Fruit fly (Drosophila melanogaster) whole organism, embryonic: ENCODE data around the gene Cap-H2.
A peak's percentile ranks its signal among the peaks of the same experiment; 100 is the strongest.

Source experiments
- CG10543 ChIP-seq: fragments of 200-800 bp; sonication (Bioruptor generic); optimal IDR thresholded peaks from 3 replicates; lab custom pipeline; 2017; ENCODE audit warnings: missing biosample characterization, mild to moderate bottlenecking, missing genetic modification characterization, moderate library complexity
- CG11093 ChIP-seq: fragments of 200-800 bp; sonication (Bioruptor generic); IDR thresholded peaks from 3 replicates; pipeline ENCODE4 v1.3.6; 2022; ENCODE audit warnings: missing biosample characterization, missing genetic modification characterization
- CG13424 ChIP-seq: fragments of 200-800 bp; sonication (Bioruptor generic); optimal IDR thresholded peaks from 2 replicates; lab custom pipeline; 2019; ENCODE audit warnings: missing biosample characterization, mild to moderate bottlenecking, missing genetic modification characterization, moderate library complexity
- CG14667 ChIP-seq: fragments of 200-800 bp; sonication (Bioruptor generic); IDR thresholded peaks from 2 replicates; pipeline ENCODE4 v1.3.6; 2022; ENCODE audit warnings: missing biosample characterization, missing genetic modification characterization
- CG15514 ChIP-seq: fragments of 200-800 bp; sonication (Bioruptor generic); optimal IDR thresholded peaks from 3 replicates; lab custom pipeline; 2017; ENCODE audit warnings: missing biosample characterization, missing genetic modification characterization, mild to moderate bottlenecking, moderate library complexity, missing genetic modification reagents
- CG16779 ChIP-seq: fragments of 200-800 bp; sonication (Bioruptor generic); IDR thresholded peaks from 2 replicates; pipeline ENCODE4 v1.3.6; 2022; ENCODE audit warnings: missing biosample characterization, missing genetic modification characterization
- CG17802 ChIP-seq: fragments of 200-800 bp; sonication (Bioruptor generic); optimal IDR thresholded peaks from 2 replicates; lab custom pipeline; 2018; ENCODE audit warnings: missing biosample characterization, mild to moderate bottlenecking, missing genetic modification characterization, moderate library complexity
- CG17912 ChIP-seq: fragments of 200-800 bp; sonication (Bioruptor generic); optimal IDR thresholded peaks from 2 replicates; lab custom pipeline; 2018; ENCODE audit warnings: missing biosample characterization, mild to moderate bottlenecking, missing genetic modification characterization
- CG2678 ChIP-seq: fragments of 200-800 bp; sonication (Bioruptor generic); optimal IDR thresholded peaks from 3 replicates; lab custom pipeline; 2019; ENCODE audit warnings: missing biosample characterization, mild to moderate bottlenecking, missing genetic modification characterization, moderate library complexity
- CG3065 ChIP-seq: fragments of 200-800 bp; sonication (Bioruptor generic); optimal IDR thresholded peaks from 2 replicates; lab custom pipeline; 2016; ENCODE audit warnings: missing biosample characterization, missing genetic modification characterization
- CG31441 ChIP-seq: fragments of 200-800 bp; sonication (Bioruptor generic); IDR thresholded peaks from 2 replicates; pipeline ENCODE4 v1.3.6; 2022; ENCODE audit warnings: missing biosample characterization, missing genetic modification characterization
- CG4424 ChIP-seq: fragments of 200-800 bp; sonication (Bioruptor generic); optimal IDR thresholded peaks from 3 replicates; lab custom pipeline; 2016; ENCODE audit warnings: missing biosample characterization, missing genetic modification characterization
- CG5180 ChIP-seq: fragments of 200-800 bp; sonication (Bioruptor generic); optimal IDR thresholded peaks from 3 replicates; lab custom pipeline; 2017; ENCODE audit warnings: missing biosample characterization, missing genetic modification characterization, mild to moderate bottlenecking, moderate library complexity, missing genetic modification reagents
- CG7357 ChIP-seq: fragments of 200-800 bp; sonication (Bioruptor generic); IDR thresholded peaks from 3 replicates; pipeline ENCODE4 v1.3.6; 2022; ENCODE audit warnings: missing biosample characterization, missing genetic modification characterization
- CG9437 ChIP-seq: fragments of 200-800 bp; sonication (Bioruptor generic); optimal IDR thresholded peaks from 2 replicates; lab custom pipeline; 2018; ENCODE audit warnings: missing biosample characterization, mild to moderate bottlenecking, missing genetic modification characterization
- CG9727 ChIP-seq: fragments of 200-800 bp; sonication (Bioruptor generic); optimal IDR thresholded peaks from 3 replicates; lab custom pipeline; 2017; ENCODE audit warnings: missing biosample characterization, mild to moderate bottlenecking, missing genetic modification characterization
- CoRest ChIP-seq: fragments of 200-800 bp; sonication (Bioruptor generic); optimal IDR thresholded peaks from 3 replicates; lab custom pipeline; 2018; ENCODE audit warnings: missing biosample characterization, mild to moderate bottlenecking, missing genetic modification characterization, moderate library complexity
- Deaf1 ChIP-seq: fragments of 200-800 bp; optimal IDR thresholded peaks from 3 replicates; lab custom pipeline; 2019; ENCODE audit warnings: missing biosample characterization, mild to moderate bottlenecking, missing genetic modification characterization, moderate library complexity
- Dfd ChIP-seq, 2 experiments: fragments of >200 bp; optimal IDR thresholded peaks; 2 replicates each; lab custom pipeline; 2017; ENCODE audit warnings: missing biosample characterization in 2 of 2, missing genetic modification characterization in 2 of 2
- Doc3 ChIP-seq: fragments of 200-800 bp; sonication (Bioruptor generic); IDR thresholded peaks from 3 replicates; pipeline ENCODE4 v1.3.6; 2022; ENCODE audit warnings: missing biosample characterization, missing genetic modification characterization; ENCODE audit not compliant: partially characterized antibody
- Ets65A ChIP-seq: fragments of 200-800 bp; sonication (Bioruptor generic); peaks from one replicate; lab custom pipeline; 2016; ENCODE audit warnings: missing biosample characterization, missing genetic modification characterization
- Fer1 ChIP-seq: fragments of 200-800 bp; sonication (Bioruptor generic); optimal IDR thresholded peaks from 2 replicates; lab custom pipeline; 2017; ENCODE audit warnings: missing biosample characterization, mild to moderate bottlenecking, missing genetic modification characterization
- Gsc ChIP-seq: fragments of 200-800 bp; sonication (Bioruptor generic); IDR thresholded peaks from 2 replicates; pipeline ENCODE4 v1.3.6; 2022; ENCODE audit warnings: missing biosample characterization, missing genetic modification characterization
- Gug ChIP-seq: fragments of 200-800 bp; sonication (Bioruptor generic); IDR thresholded peaks from 4 replicates; pipeline ENCODE4 v1.3.6; 2022; ENCODE audit warnings: missing biosample characterization, missing genetic modification characterization
- Hr39 ChIP-seq: fragments of >200 bp; optimal IDR thresholded peaks from 2 replicates; lab custom pipeline; 2017
- Med ChIP-seq: fragments of 200-800 bp; sonication (Bioruptor generic); peaks from one replicate; lab custom pipeline; 2016; ENCODE audit warnings: missing biosample characterization, missing genetic modification characterization, mild to moderate bottlenecking, inconsistent platforms, moderate library complexity
- NK7.1 ChIP-seq: fragments of 200-800 bp; sonication (Bioruptor generic); optimal IDR thresholded peaks from 3 replicates; lab custom pipeline; 2016; ENCODE audit warnings: missing biosample characterization, missing genetic modification characterization
- Rx ChIP-seq: fragments of 200-800 bp; sonication (Bioruptor generic); IDR thresholded peaks from 2 replicates; pipeline ENCODE4 v1.3.6; 2022; ENCODE audit warnings: missing biosample characterization, missing genetic modification characterization
- Sry-δ ChIP-seq: fragments of 200-800 bp; sonication (Bioruptor generic); optimal IDR thresholded peaks from 2 replicates; lab custom pipeline; 2016; ENCODE audit warnings: missing biosample characterization, missing genetic modification characterization
- az2 ChIP-seq: fragments of 200-800 bp; sonication (Bioruptor generic); optimal IDR thresholded peaks from 3 replicates; lab custom pipeline; 2016; ENCODE audit warnings: missing biosample characterization, missing genetic modification characterization
- br ChIP-seq: fragments of >200 bp; optimal IDR thresholded peaks from 2 replicates; lab custom pipeline; 2017
- chinmo ChIP-seq: fragments of 200-800 bp; sonication (Bioruptor generic); IDR thresholded peaks from 4 replicates; pipeline ENCODE4 v1.3.6; 2022; ENCODE audit warnings: missing biosample characterization, missing genetic modification characterization; ENCODE audit not compliant: partially characterized antibody
- ci ChIP-seq: fragments of 200-800 bp; sonication (Bioruptor generic); IDR thresholded peaks from 3 replicates; pipeline ENCODE4 v1.3.6; 2022; ENCODE audit warnings: missing biosample characterization, missing genetic modification characterization
- ftz-f1 ChIP-seq: fragments of 200-800 bp; sonication (Bioruptor generic); optimal IDR thresholded peaks from 2 replicates; lab custom pipeline; 2016; ENCODE audit warnings: missing biosample characterization, missing genetic modification characterization
- grau ChIP-seq: fragments of 200-800 bp; optimal IDR thresholded peaks from 3 replicates; lab custom pipeline; 2019; ENCODE audit warnings: missing biosample characterization, mild to moderate bottlenecking, missing genetic modification characterization, moderate library complexity
- lola ChIP-seq, 3 experiments: fragments of >200 bp in 2 of 3; fragments of 200-800 bp in 1 of 3; sonication (Bioruptor generic) in 1 of 3; optimal IDR thresholded peaks; 2 replicates each; lab custom pipeline; 2017 to 2019; ENCODE audit warnings: missing biosample characterization in 3 of 3, missing genetic modification characterization in 3 of 3, mild to moderate bottlenecking in 1 of 3, moderate library complexity in 1 of 3
- org-1 ChIP-seq: fragments of 200-800 bp; sonication (Bioruptor generic); optimal IDR thresholded peaks from 2 replicates; lab custom pipeline; 2017; ENCODE audit warnings: missing biosample characterization, missing genetic modification characterization
- p53 ChIP-seq: fragments of 200-800 bp; sonication (Bioruptor generic); optimal IDR thresholded peaks from 2 replicates; lab custom pipeline; 2016; ENCODE audit warnings: missing biosample characterization, missing genetic modification characterization
- pzg ChIP-seq: fragments of 200-800 bp; sonication (Bioruptor generic); optimal IDR thresholded peaks from 3 replicates; lab custom pipeline; 2018; ENCODE audit warnings: missing biosample characterization, mild to moderate bottlenecking, missing genetic modification characterization, moderate library complexity
- scrt ChIP-seq: fragments of 200-800 bp; sonication (Bioruptor generic); optimal IDR thresholded peaks from 2 replicates; lab custom pipeline; 2018; ENCODE audit warnings: missing biosample characterization, mild to moderate bottlenecking, missing genetic modification characterization, moderate library complexity
- sd ChIP-seq: fragments of 200-800 bp; sonication (Bioruptor generic); optimal IDR thresholded peaks from 3 replicates; lab custom pipeline; 2018; ENCODE audit warnings: missing biosample characterization, mild to moderate bottlenecking, missing genetic modification characterization, moderate library complexity
- seq ChIP-seq: fragments of 200-800 bp; sonication (Bioruptor generic); IDR thresholded peaks from 2 replicates; pipeline ENCODE4 v1.3.6; 2022; ENCODE audit warnings: missing biosample characterization, missing genetic modification characterization
- sr ChIP-seq: fragments of 200-800 bp; sonication (Bioruptor generic); IDR thresholded peaks from 3 replicates; pipeline ENCODE4 v1.3.6; 2022; ENCODE audit warnings: missing biosample characterization, missing genetic modification characterization
- tin ChIP-seq: fragments of 200-800 bp; sonication (Bioruptor generic); optimal IDR thresholded peaks from 3 replicates; lab custom pipeline; 2016; ENCODE audit warnings: missing biosample characterization, missing genetic modification characterization
- tna ChIP-seq: fragments of 200-800 bp; sonication (Bioruptor generic); IDR thresholded peaks from 2 replicates; pipeline ENCODE4 v1.3.6; 2022; ENCODE audit warnings: missing biosample characterization, missing genetic modification characterization; ENCODE audit not compliant: partially characterized antibody
- wdn ChIP-seq: fragments of 200-800 bp; sonication (Bioruptor generic); IDR thresholded peaks from 2 replicates; pipeline ENCODE4 v1.3.6; 2022; ENCODE audit warnings: missing biosample characterization, missing genetic modification characterization

Gene Cap-H2

DNA sequence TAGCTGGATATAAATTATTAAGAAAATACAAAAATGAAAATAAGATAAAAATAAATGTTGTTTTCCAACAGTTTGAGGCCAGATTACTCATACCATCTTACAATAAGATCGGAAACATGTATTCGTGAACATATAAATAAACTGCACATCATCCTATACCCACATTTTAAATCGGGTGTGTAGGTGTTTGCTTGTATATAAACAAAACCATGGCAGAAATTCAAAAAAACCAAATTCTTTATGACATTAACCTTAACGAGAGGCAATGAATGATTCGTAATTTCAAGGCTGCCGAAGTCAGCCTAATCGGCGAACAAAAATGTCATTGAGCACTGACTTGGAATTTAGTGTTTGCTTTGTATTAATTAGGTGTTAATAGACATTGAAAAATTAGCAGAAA is 17.0 kb downstream of the Cap-H2 start:
- TF ChIP-seq Dfd (GFP tag; optimal IDR thresholded peaks at IDR 0.05; lab: Kevin White, UChicago) (no peak), sd (peak; percentile 90), ftz-f1 (GFP tag; lab: Kevin White, UChicago) (peak; percentile 38), sr (GFP tag; lab: Robert Waterston, UW) (peak; percentile 83; the same call in 2 of the 3 replicates), seq (GFP tag; lab: Robert Waterston, UW) (no peak), Doc3 (GFP tag; lab: Robert Waterston, UW) (no peak), org-1 (GFP tag; lab: Kevin White, UChicago) (no peak), Gsc (GFP tag; lab: Robert Waterston, UW) (no peak), pzg (GFP tag; lab: Kevin White, UChicago) (no peak)

DNA sequence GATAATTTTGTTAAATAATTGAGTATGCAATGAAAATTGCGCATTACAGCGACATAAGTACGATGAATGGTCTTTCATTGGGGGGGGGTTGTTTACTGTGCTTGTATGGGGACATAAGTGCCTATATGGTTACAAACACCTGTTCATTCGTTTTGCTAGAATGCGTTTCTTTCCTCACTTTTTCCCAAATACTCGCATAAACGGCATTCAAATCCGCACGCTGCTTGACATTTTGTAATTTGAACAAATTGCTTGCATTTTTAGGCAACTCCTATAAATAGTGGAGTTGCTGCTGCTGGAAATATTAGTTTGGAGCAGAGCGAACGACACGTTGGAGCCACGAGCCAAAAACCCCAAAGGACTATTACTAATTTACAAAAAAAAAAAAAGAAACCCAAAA is 18.2 kb downstream of the Cap-H2 start, which contains the start of gene Desi:
Gene Desi, plus strand, starts transcription at position 301 of the 400 bp plus-strand sequence.
- no peak for TF ChIP-seq CG13424 (tag; lab: Kevin White, UChicago)
- no peak for TF ChIP-seq Gug (GFP tag; lab: Robert Waterston, UW)
- no peak for TF ChIP-seq grau
- no peak for TF ChIP-seq CG2678 (tag; lab: Kevin White, UChicago)
- no peak for TF ChIP-seq CG17802 (tag; lab: Kevin White, UChicago)
- no peak for TF ChIP-seq Deaf1
- TF ChIP-seq wdn = no peak
- TF ChIP-seq CG4424 (GFP tag; lab: Kevin White, UChicago) = no peak
- TF ChIP-seq az2 (GFP tag; lab: Kevin White, UChicago) = no peak
- TF ChIP-seq Med (GFP tag; lab: Kevin White, UChicago) = no peak
- no peak for TF ChIP-seq CG9437 (GFP tag; lab: Kevin White, UChicago)
- no peak for TF ChIP-seq tna
- TF ChIP-seq CG14667 (GFP tag; lab: Robert Waterston, UW) = no peak
- TF ChIP-seq NK7.1 (GFP tag; lab: Kevin White, UChicago) = no peak
- no peak for TF ChIP-seq lola (GFP tag; optimal IDR thresholded peaks at IDR 0.05; lab: Kevin White, UChicago)
- TF ChIP-seq scrt (GFP tag; lab: Kevin White, UChicago) = no peak
- TF ChIP-seq Sry-δ (GFP tag; lab: Kevin White, UChicago) = no peak
- TF ChIP-seq Fer1 (GFP tag; lab: Kevin White, UChicago) = no peak

DNA sequence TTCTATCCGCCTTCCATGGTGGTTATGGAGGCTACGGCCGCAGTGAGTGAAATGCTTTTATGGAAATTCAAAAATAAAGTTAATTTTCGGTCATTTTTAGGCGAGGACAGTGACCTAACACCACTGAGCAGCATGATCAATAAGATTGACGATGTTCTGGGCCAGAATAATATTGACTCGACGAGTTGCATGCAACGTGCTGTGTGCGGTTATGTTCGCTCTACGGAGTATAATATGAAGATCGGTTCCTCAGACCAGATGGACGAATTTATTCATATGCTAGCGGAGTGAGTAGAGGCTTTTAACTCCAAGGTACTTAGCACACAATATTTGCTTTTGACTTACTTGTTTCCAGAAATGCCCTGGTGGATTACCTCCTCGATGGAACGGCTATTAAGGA is 19.1 kb downstream of the Cap-H2 start:
- peak; percentile 69 for TF ChIP-seq Ets65A
- no peak for TF ChIP-seq CG9727 (GFP tag; lab: Kevin White, UChicago)
- peak; percentile 67 for TF ChIP-seq CG5180

DNA sequence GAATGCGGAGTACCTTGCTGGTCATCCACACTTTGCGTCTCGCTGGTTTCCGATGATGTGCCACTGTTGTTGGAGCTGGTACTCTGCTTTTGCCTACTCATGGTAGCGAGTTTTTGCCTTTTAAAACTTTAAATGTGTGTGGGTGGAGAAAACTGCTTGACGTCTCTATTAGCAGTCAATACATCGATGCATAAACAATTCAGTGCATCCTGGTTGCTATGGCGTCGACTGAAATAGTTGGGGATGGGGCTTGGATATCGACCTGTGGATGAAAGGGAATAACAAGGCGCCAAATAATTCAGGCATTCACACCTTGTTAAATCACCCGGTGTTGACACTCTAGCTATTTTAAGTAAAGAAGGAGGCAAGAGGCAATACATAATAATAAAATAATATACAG is 21.1 kb downstream of the Cap-H2 start, which contains the start of gene CG42633:
Gene CG42633, minus strand, starts transcription at position 101 of the 400 bp plus-strand sequence.
- TF ChIP-seq CG31441 (GFP tag; lab: Robert Waterston, UW) (no peak), chinmo (GFP tag; lab: Robert Waterston, UW) (no peak), Hr39 (lab: Kevin White, UChicago) (no peak), tin (GFP tag; lab: Kevin White, UChicago) (no peak), Rx (GFP tag; lab: Robert Waterston, UW) (no peak), ci (GFP tag; lab: Robert Waterston, UW) (no peak), br (lab: Kevin White, UChicago) (no peak), p53 (GFP tag; lab: Kevin White, UChicago) (no peak), CG16779 (no peak), sd (no peak), CG17912 (no peak), CG10543 (no peak), CG3065 (GFP tag; lab: Kevin White, UChicago) (no peak), CG7357 (GFP tag; lab: Robert Waterston, UW) (no peak), pzg (GFP tag; lab: Kevin White, UChicago) (no peak), CoRest (tag; lab: Kevin White, UChicago) (no peak), CG15514 (GFP tag; lab: Kevin White, UChicago) (no peak), CG11093 (GFP tag; lab: Robert Waterston, UW) (no peak), sr (GFP tag; lab: Robert Waterston, UW) (no peak), CG4424 (GFP tag; lab: Kevin White, UChicago) (no peak)
- TF ChIP-seq, all 482 proteins: peak for 0
